Worm (Caenorhabditis elegans) whole organism, young adult: ENCODE measurements around the gene E02H4.4.

ENCODE experiments used
- B0035.1 ChIP-seq: sonication (generic microtip); optimal IDR thresholded peaks from 2 replicates; lab custom pipeline; 2016; ENCODE audit warnings: missing genetic modification characterization, mild to moderate bottlenecking, missing compliant biosample characterization, missing genotype, missing genetic modification reagents
- B0261.1 ChIP-seq: sonication (generic microtip); optimal IDR thresholded peaks from 2 replicates; lab custom pipeline; 2016; ENCODE audit warnings: mild to moderate bottlenecking, missing genetic modification characterization, moderate library complexity, missing compliant biosample characterization
- B0336.3 ChIP-seq: fragments of 200-800 bp; sonication (Bioruptor generic); IDR thresholded peaks from 2 replicates; pipeline ENCODE4 v1.3.6; 2022; ENCODE audit warnings: missing genetic modification characterization, missing compliant biosample characterization
- C06A6.2 ChIP-seq: fragments of 200-800 bp; sonication (Bioruptor generic); conservative IDR thresholded peaks from 2 replicates; pipeline ENCODE4 v1.3.6; 2022; ENCODE audit warnings: missing genetic modification characterization, missing compliant biosample characterization
- C17E4.6 ChIP-seq: fragments of 200-800 bp; sonication (Bioruptor generic); IDR thresholded peaks from 2 replicates; pipeline ENCODE4 v1.3.6; 2022; ENCODE audit warnings: missing genetic modification reagents, missing genetic modification characterization, missing compliant biosample characterization
- D2030.7 ChIP-seq: fragments of 200-800 bp; sonication (Bioruptor generic); IDR thresholded peaks from 2 replicates; pipeline ENCODE4 v1.3.6; 2022; ENCODE audit warnings: missing genetic modification reagents, missing genetic modification characterization, missing compliant biosample characterization
- F57A8.1 ChIP-seq: fragments of 200-800 bp; sonication (Bioruptor generic); optimal IDR thresholded peaks from 2 replicates; lab custom pipeline; 2018; ENCODE audit warnings: mild to moderate bottlenecking, missing genetic modification characterization, moderate library complexity, missing compliant biosample characterization
- Y53G8AR.9 ChIP-seq: fragments of 200-800 bp; sonication (Bioruptor generic); conservative IDR thresholded peaks from 2 replicates; pipeline ENCODE4 v1.3.6; 2022; ENCODE audit warnings: missing genetic modification reagents, missing genetic modification characterization, missing compliant biosample characterization
- Y56A3A.18 ChIP-seq: fragments of 200-800 bp; sonication (Bioruptor generic); IDR thresholded peaks from 2 replicates; pipeline ENCODE4 v1.3.6; 2022; ENCODE audit warnings: missing genetic modification reagents, missing genetic modification characterization, missing compliant biosample characterization
- Y67H2A.10 ChIP-seq: fragments of 200-800 bp; sonication (Bioruptor generic); conservative IDR thresholded peaks from 2 replicates; pipeline ENCODE4 v1.3.6; 2022; ENCODE audit warnings: missing genetic modification reagents, missing genetic modification characterization, missing compliant biosample characterization
- aptf-2 ChIP-seq: fragments of 200-800 bp; sonication (Bioruptor generic); conservative IDR thresholded peaks from 2 replicates; pipeline ENCODE4 v1.3.6; 2022; ENCODE audit warnings: missing genetic modification reagents, missing genetic modification characterization, missing compliant biosample characterization
- attf-6 ChIP-seq: fragments of 200-800 bp; sonication (Bioruptor generic); IDR thresholded peaks from 2 replicates; pipeline ENCODE4 v1.3.6; 2022; ENCODE audit warnings: missing genetic modification reagents, missing genetic modification characterization, missing compliant biosample characterization
- ccch-3 ChIP-seq: fragments of 200-800 bp; sonication (Bioruptor generic); optimal IDR thresholded peaks from 2 replicates; lab custom pipeline; 2018; ENCODE audit warnings: mild to moderate bottlenecking, missing genetic modification characterization, missing compliant biosample characterization
- cebp-1 ChIP-seq, 2 experiments: fragments of 200-800 bp in 1 of 2; sonication (Bioruptor generic) in 1 of 2; sonication (generic microtip) in 1 of 2; IDR thresholded peaks in 1 of 2; optimal IDR thresholded peaks in 1 of 2; 2 replicates each; pipeline versions ENCODE4 v1.3.6 to Lab custom; 2017 to 2022; ENCODE audit warnings: missing compliant biosample characterization in 2 of 2, missing genetic modification characterization in 2 of 2, mild to moderate bottlenecking in 1 of 2, missing genetic modification reagents in 1 of 2, moderate library complexity in 1 of 2
- ceh-27 ChIP-seq: fragments of 200-800 bp; sonication (Bioruptor generic); optimal IDR thresholded peaks from 2 replicates; lab custom pipeline; 2018; ENCODE audit warnings: mild to moderate bottlenecking, missing genetic modification characterization, moderate library complexity, missing compliant biosample characterization
- ceh-79 ChIP-seq: sonication (generic microtip); optimal IDR thresholded peaks from 2 replicates; lab custom pipeline; 2017; ENCODE audit warnings: mild to moderate bottlenecking, missing genetic modification characterization, missing compliant biosample characterization
- dox-1 ChIP-seq: fragments of 200-800 bp; sonication (Bioruptor generic); IDR thresholded peaks from 2 replicates; pipeline ENCODE4 v1.3.6; 2022; ENCODE audit warnings: missing genetic modification reagents, missing genetic modification characterization, missing compliant biosample characterization
- dpff-1 ChIP-seq: sonication (generic microtip); optimal IDR thresholded peaks from 2 replicates; lab custom pipeline; 2017; ENCODE audit warnings: mild to moderate bottlenecking, missing genetic modification characterization, missing compliant biosample characterization
- efl-1 ChIP-seq: fragments of 150-350 bp; optimal IDR thresholded peaks from 2 replicates; lab custom pipeline; 2014; ENCODE audit warnings: missing biosample characterization, missing genetic modification reagents, missing genetic modification characterization
- egl-18 ChIP-seq: fragments of 200-800 bp; sonication (Bioruptor generic); IDR thresholded peaks from 2 replicates; pipeline ENCODE4 v1.3.6; 2022; ENCODE audit warnings: missing genetic modification reagents, missing genetic modification characterization, missing compliant biosample characterization
- egl-44 ChIP-seq: fragments of 200-800 bp; sonication (Bioruptor generic); IDR thresholded peaks from 2 replicates; pipeline ENCODE4 v1.3.6; 2022; ENCODE audit warnings: missing genetic modification reagents, missing genetic modification characterization, missing compliant biosample characterization
- fkh-3 ChIP-seq: sonication (generic microtip); optimal IDR thresholded peaks from 2 replicates; lab custom pipeline; 2016; ENCODE audit warnings: mild to moderate bottlenecking, missing genetic modification characterization, missing compliant biosample characterization
- him-1 ChIP-seq: sonication (generic microtip); optimal IDR thresholded peaks from 2 replicates; lab custom pipeline; 2016; ENCODE audit warnings: missing genotype, missing genetic modification reagents, missing genetic modification characterization, missing compliant biosample characterization
- hlh-12 ChIP-seq: sonication (generic microtip); optimal IDR thresholded peaks from 2 replicates; lab custom pipeline; 2016; ENCODE audit warnings: missing genetic modification characterization, missing compliant biosample characterization
- hlh-26 ChIP-seq: fragments of 200-800 bp; sonication (Bioruptor generic); conservative IDR thresholded peaks from 2 replicates; pipeline ENCODE4 v1.3.6; 2022; ENCODE audit warnings: missing genetic modification reagents, missing genetic modification characterization, missing compliant biosample characterization
- hmg-1.2 ChIP-seq: fragments of 200-800 bp; sonication (Bioruptor generic); IDR thresholded peaks from 2 replicates; pipeline ENCODE4 v1.3.6; 2022; ENCODE audit warnings: missing genetic modification reagents, missing genetic modification characterization, missing compliant biosample characterization
- hrde-1 ChIP-seq: sonication (generic microtip); optimal IDR thresholded peaks from 2 replicates; lab custom pipeline; 2016; ENCODE audit warnings: missing genetic modification characterization, mild to moderate bottlenecking, missing compliant biosample characterization, moderate library complexity, missing genotype, missing genetic modification reagents, borderline replicate concordance
- hsf-1 ChIP-seq: fragments of 200-800 bp; sonication (Bioruptor generic); IDR thresholded peaks from 2 replicates; pipeline ENCODE4 v1.3.6; 2022; ENCODE audit warnings: missing genetic modification reagents, missing genetic modification characterization, missing compliant biosample characterization
- let-526 ChIP-seq: fragments of 200-800 bp; sonication (Bioruptor generic); IDR thresholded peaks from 2 replicates; pipeline ENCODE4 v1.3.6; 2022; ENCODE audit warnings: missing genetic modification reagents, missing genetic modification characterization, missing compliant biosample characterization
- let-607 ChIP-seq, 2 experiments: fragments of 200-800 bp in 1 of 2; sonication (Bioruptor generic) in 1 of 2; sonication (generic microtip) in 1 of 2; optimal IDR thresholded peaks; 2 replicates each; lab custom pipeline; 2016 to 2018; ENCODE audit warnings: mild to moderate bottlenecking in 2 of 2, missing compliant biosample characterization in 2 of 2, missing genetic modification characterization in 2 of 2, moderate library complexity in 2 of 2, missing genotype in 1 of 2
- lin-26 ChIP-seq: fragments of 200-800 bp; sonication (Bioruptor generic); IDR thresholded peaks from 2 replicates; pipeline ENCODE4 v1.3.6; 2022; ENCODE audit warnings: missing genetic modification reagents, missing genetic modification characterization, missing compliant biosample characterization
- lsl-1 ChIP-seq: fragments of 200-800 bp; sonication (Bioruptor generic); optimal IDR thresholded peaks from 2 replicates; lab custom pipeline; 2018; ENCODE audit warnings: mild to moderate bottlenecking, missing genetic modification characterization, moderate library complexity, missing compliant biosample characterization
- lsy-27 ChIP-seq: sonication (generic microtip); optimal IDR thresholded peaks from 2 replicates; lab custom pipeline; 2017; ENCODE audit warnings: missing genetic modification characterization, mild to moderate bottlenecking, missing compliant biosample characterization, antibody characterized with exemption, missing genotype, borderline replicate concordance; ENCODE audit not compliant: insufficient read depth
- mcd-1 ChIP-seq: fragments of 200-800 bp; sonication (Bioruptor generic); IDR thresholded peaks from 2 replicates; pipeline ENCODE4 v1.3.6; 2022; ENCODE audit warnings: missing genetic modification reagents, missing genetic modification characterization, missing compliant biosample characterization
- mel-28 ChIP-seq: sonication (generic microtip); optimal IDR thresholded peaks from 2 replicates; lab custom pipeline; 2016; ENCODE audit warnings: borderline replicate concordance, mild to moderate bottlenecking, missing genetic modification characterization, missing compliant biosample characterization
- nhr-27 ChIP-seq: fragments of 200-800 bp; sonication (Bioruptor generic); optimal IDR thresholded peaks from 2 replicates; lab custom pipeline; 2018; ENCODE audit warnings: mild to moderate bottlenecking, missing genetic modification characterization, moderate library complexity, missing compliant biosample characterization
- pha-4 ChIP-seq: fragments of 150-350 bp; sonication (generic microtip); optimal IDR thresholded peaks from 2 replicates; lab custom pipeline; 2014; ENCODE audit warnings: missing biosample characterization, missing genetic modification reagents, missing genetic modification characterization
- rpc-1 ChIP-seq, 2 experiments: fragments of 150-350 bp in 1 of 2; sonication (generic microtip) in 1 of 2; optimal IDR thresholded peaks; 2 replicates each; lab custom pipeline; 2014 to 2018; ENCODE audit warnings: missing biosample characterization in 1 of 2, missing genetic modification characterization in 1 of 2, missing genetic modification reagents in 1 of 2, missing genotype in 1 of 2
- snpc-1.1 ChIP-seq: sonication (generic microtip); optimal IDR thresholded peaks from 2 replicates; lab custom pipeline; 2017; ENCODE audit warnings: missing genetic modification characterization, mild to moderate bottlenecking, missing compliant biosample characterization, antibody characterized with exemption, moderate library complexity, missing genotype, missing genetic modification reagents; ENCODE audit not compliant: insufficient read depth
- snpc-1.3 ChIP-seq: sonication (generic microtip); optimal IDR thresholded peaks from 2 replicates; lab custom pipeline; 2017; ENCODE audit warnings: missing genetic modification characterization, mild to moderate bottlenecking, missing compliant biosample characterization, antibody characterized with exemption, moderate library complexity, missing genotype, missing genetic modification reagents; ENCODE audit not compliant: insufficient read depth
- somi-1 ChIP-seq: fragments of 200-800 bp; sonication (Bioruptor generic); optimal IDR thresholded peaks from 2 replicates; lab custom pipeline; 2018; ENCODE audit warnings: mild to moderate bottlenecking, missing genetic modification characterization, missing compliant biosample characterization
- tbx-9 ChIP-seq: sonication (generic microtip); optimal IDR thresholded peaks from 2 replicates; lab custom pipeline; 2016; ENCODE audit warnings: borderline replicate concordance, missing genetic modification characterization, inconsistent platforms, missing compliant biosample characterization
- ztf-26 ChIP-seq: sonication (generic microtip); optimal IDR thresholded peaks from 2 replicates; lab custom pipeline; 2017; ENCODE audit warnings: missing genetic modification characterization, missing compliant biosample characterization
- ztf-28 ChIP-seq: fragments of 200-800 bp; sonication (Bioruptor generic); IDR thresholded peaks from 2 replicates; pipeline ENCODE4 v1.3.6; 2022; ENCODE audit warnings: missing genetic modification reagents, missing genetic modification characterization, missing compliant biosample characterization
- ztf-3 ChIP-seq: fragments of 200-800 bp; sonication (Bioruptor generic); optimal IDR thresholded peaks from 2 replicates; lab custom pipeline; 2018; ENCODE audit warnings: mild to moderate bottlenecking, missing genetic modification characterization, missing compliant biosample characterization
- ztf-6 ChIP-seq: fragments of 200-800 bp; sonication (Bioruptor generic); IDR thresholded peaks from 2 replicates; pipeline ENCODE4 v1.3.6; 2022; ENCODE audit warnings: missing genetic modification reagents, missing genetic modification characterization, missing compliant biosample characterization

E02H4.4 gene

DNA sequence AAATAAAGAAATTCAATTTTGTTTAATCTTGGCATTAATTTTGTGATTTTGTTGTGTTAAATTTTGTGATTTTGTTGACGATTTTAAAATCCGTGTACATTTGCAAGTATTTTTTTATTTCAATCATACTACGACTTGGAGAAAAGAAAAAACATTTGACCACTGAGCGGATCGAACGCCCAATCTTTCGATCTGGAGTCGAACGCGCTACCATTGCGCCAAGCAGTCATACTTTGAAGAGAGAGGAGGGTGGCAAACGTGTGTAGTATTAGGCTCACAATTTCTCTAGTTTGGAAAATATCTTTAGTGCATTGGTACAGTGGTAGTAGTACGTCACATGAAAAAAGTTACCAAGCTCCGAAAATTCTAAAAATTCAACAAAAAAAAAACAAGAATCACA is 29.0 kb upstream of the E02H4.4 start (continued):
- TF ChIP-seq ztf-3 (GFP tag; lab: Kevin White, UChicago) (no peak), Y67H2A.10 (GFP tag; lab: Robert Waterston, UW) (no peak), let-607 (tag; optimal IDR thresholded peaks at IDR 0.05; lab: Kevin White, UChicago) (no peak), B0261.1 (tag; lab: Kevin White, UChicago) (peak; percentile 79), C17E4.6 (GFP tag; lab: Robert Waterston, UW) (no peak), C06A6.2 (GFP tag; lab: Robert Waterston, UW) (no peak), egl-18 (no peak), snpc-1.3 (peak; percentile 70), attf-6 (GFP tag; lab: Robert Waterston, UW) (0 out of 2 replicates have a peak, but pooled peaks have one; percentile 10), lsy-27 (tag; lab: Kevin White, UChicago) (peak; percentile 50), B0336.3 (GFP tag; lab: Robert Waterston, UW) (no peak), dpff-1 (tag; lab: Kevin White, UChicago) (no peak), ztf-28 (no peak), ccch-3 (GFP tag; lab: Kevin White, UChicago) (no peak), aptf-2 (no peak), ceh-79 (tag; lab: Kevin White, UChicago) (no peak), hmg-1.2 (GFP tag; lab: Robert Waterston, UW) (no peak; the same call in 1 of the 2 replicates), mcd-1 (no peak), snpc-1.1 (peak; percentile 48), B0035.1 (tag; lab: Kevin White, UChicago) (peak; percentile 14), hlh-26 (GFP tag; lab: Robert Waterston, UW) (no peak), egl-44 (0 out of 2 replicates have a peak, but pooled peaks have one; percentile 21), dox-1 (GFP tag; lab: Robert Waterston, UW) (no peak), F57A8.1 (GFP tag; lab: Kevin White, UChicago) (no peak), Y53G8AR.9 (GFP tag; lab: Robert Waterston, UW) (no peak), rpc-1 (optimal IDR thresholded peaks at IDR 0.05; lab: Kevin White, UChicago) (peak; percentile 91), rpc-1 (tag; optimal IDR thresholded peaks at IDR 0.05; lab: Kevin White, UChicago) (peak; percentile 96), Y56A3A.18 (GFP tag; lab: Robert Waterston, UW) (peak; percentile 15; the same call in 1 of the 2 replicates), somi-1 (GFP tag; lab: Kevin White, UChicago) (no peak), ztf-26 (tag; lab: Kevin White, UChicago) (no peak), hlh-12 (tag; lab: Kevin White, UChicago) (no peak), efl-1 (GFP tag; lab: Kevin White, UChicago) (no peak), mel-28 (no peak), ceh-27 (no peak), pha-4 (tag; lab: Kevin White, UChicago) (no peak), lsl-1 (GFP tag; lab: Kevin White, UChicago) (no peak), tbx-9 (tag; lab: Kevin White, UChicago) (no peak), nhr-27 (no peak), D2030.7 (GFP tag; lab: Robert Waterston, UW) (peak; percentile 47; the same call in 1 of the 2 replicates), him-1 (tag; lab: Kevin White, UChicago) (peak; percentile 62), cebp-1 (GFP tag; IDR thresholded peaks at IDR 0.05; lab: Robert Waterston, UW) (no peak), cebp-1 (tag; optimal IDR thresholded peaks at IDR 0.05; lab: Kevin White, UChicago) (no peak), hsf-1 (no peak), hrde-1 (tag; lab: Kevin White, UChicago) (peak; percentile 40), ztf-6 (GFP tag; lab: Robert Waterston, UW) (no peak), lin-26 (GFP tag; lab: Robert Waterston, UW) (peak; percentile 87), let-526 (no peak), fkh-3 (tag; lab: Kevin White, UChicago) (no peak)
